Fruit fly (Drosophila melanogaster) whole organism, adult: ENCODE results near the gene fusl.

Experiments
- CG11617 ChIP-seq: fragments of 200-800 bp; sonication (Bioruptor generic); optimal IDR thresholded peaks from 2 replicates; lab custom pipeline; 2017; ENCODE audit warnings: mild to moderate bottlenecking, missing biosample characterization, missing genetic modification reagents, missing genetic modification characterization
- CG12768 ChIP-seq: fragments of 200-800 bp; sonication (Bioruptor generic); optimal IDR thresholded peaks from 2 replicates; lab custom pipeline; 2017; ENCODE audit warnings: missing biosample characterization, missing genetic modification characterization, mild to moderate bottlenecking, moderate library complexity, missing genetic modification reagents
- CG14711 ChIP-seq: fragments of 200-800 bp; sonication (Bioruptor generic); optimal IDR thresholded peaks from 2 replicates; lab custom pipeline; 2018; ENCODE audit warnings: missing biosample characterization, mild to moderate bottlenecking, missing genetic modification characterization, moderate library complexity
- CG1620 ChIP-seq: fragments of 200-800 bp; sonication (Bioruptor generic); optimal IDR thresholded peaks from 2 replicates; lab custom pipeline; 2016; ENCODE audit warnings: missing biosample characterization, missing genetic modification characterization
- CG33017 ChIP-seq: fragments of 200-800 bp; sonication (Bioruptor generic); optimal IDR thresholded peaks from 2 replicates; lab custom pipeline; 2018; ENCODE audit warnings: missing biosample characterization, mild to moderate bottlenecking, missing genetic modification characterization, moderate library complexity
- CG5204 ChIP-seq: fragments of 200-800 bp; sonication (Bioruptor generic); optimal IDR thresholded peaks from 2 replicates; lab custom pipeline; 2016; ENCODE audit warnings: missing biosample characterization, missing genetic modification characterization
- CG7045 ChIP-seq: fragments of 200-800 bp; sonication (Bioruptor generic); optimal IDR thresholded peaks from 2 replicates; lab custom pipeline; 2017; ENCODE audit warnings: missing biosample characterization, mild to moderate bottlenecking, missing genetic modification characterization
- CG7101 ChIP-seq: fragments of 200-800 bp; sonication (Bioruptor generic); optimal IDR thresholded peaks from 2 replicates; lab custom pipeline; 2018; ENCODE audit warnings: missing biosample characterization, mild to moderate bottlenecking, missing genetic modification characterization, moderate library complexity
- Clk ChIP-seq: fragments of 200-800 bp; sonication (Bioruptor generic); optimal IDR thresholded peaks from 2 replicates; lab custom pipeline; 2017; ENCODE audit warnings: missing biosample characterization, missing genetic modification characterization
- Crg-1 ChIP-seq: fragments of 200-800 bp; sonication (Bioruptor generic); optimal IDR thresholded peaks from 2 replicates; lab custom pipeline; 2016; ENCODE audit warnings: missing biosample characterization, missing genetic modification characterization
- Hr96 ChIP-seq: fragments of 200-800 bp; sonication (Bioruptor generic); optimal IDR thresholded peaks from 2 replicates; lab custom pipeline; 2016; ENCODE audit warnings: missing biosample characterization, missing genetic modification characterization
- Mnt ChIP-seq: fragments of 200-800 bp; sonication (Bioruptor generic); optimal IDR thresholded peaks from 2 replicates; lab custom pipeline; 2016; ENCODE audit warnings: missing biosample characterization, mild to moderate bottlenecking, missing genetic modification characterization
- bab1 ChIP-seq: fragments of 200-800 bp; sonication (Bioruptor generic); optimal IDR thresholded peaks from 3 replicates; lab custom pipeline; 2019; ENCODE audit warnings: missing biosample characterization, mild to moderate bottlenecking, missing genetic modification characterization, moderate library complexity
- cic ChIP-seq: fragments of 200-800 bp; sonication (Bioruptor generic); optimal IDR thresholded peaks from 2 replicates; lab custom pipeline; 2017; ENCODE audit warnings: missing biosample characterization, mild to moderate bottlenecking, missing genetic modification characterization, moderate library complexity
- cnc ChIP-seq, 2 experiments: fragments of >200 bp; optimal IDR thresholded peaks; 2 replicates each; lab custom pipeline; 2017
- kay ChIP-seq: fragments of 200-800 bp; sonication (Bioruptor generic); peaks from one replicate; lab custom pipeline; 2016; ENCODE audit warnings: missing biosample characterization, missing genetic modification characterization, borderline replicate concordance
- ovo ChIP-seq: fragments of 200-800 bp; sonication (Bioruptor generic); optimal IDR thresholded peaks from 2 replicates; lab custom pipeline; 2016; ENCODE audit warnings: missing biosample characterization, missing genetic modification characterization
- pad ChIP-seq: fragments of 200-800 bp; sonication (Bioruptor generic); optimal IDR thresholded peaks from 3 replicates; lab custom pipeline; 2017; ENCODE audit warnings: missing biosample characterization, missing genetic modification characterization, mild to moderate bottlenecking, moderate library complexity, missing genetic modification reagents
- tj ChIP-seq: fragments of 200-800 bp; sonication (Bioruptor generic); optimal IDR thresholded peaks from 3 replicates; lab custom pipeline; 2017; ENCODE audit warnings: missing biosample characterization, mild to moderate bottlenecking, missing genetic modification characterization, moderate library complexity
- toe ChIP-seq: fragments of 200-800 bp; sonication (Bioruptor generic); optimal IDR thresholded peaks from 2 replicates; lab custom pipeline; 2016; ENCODE audit warnings: missing biosample characterization, missing genetic modification characterization

The fusl gene

DNA sequence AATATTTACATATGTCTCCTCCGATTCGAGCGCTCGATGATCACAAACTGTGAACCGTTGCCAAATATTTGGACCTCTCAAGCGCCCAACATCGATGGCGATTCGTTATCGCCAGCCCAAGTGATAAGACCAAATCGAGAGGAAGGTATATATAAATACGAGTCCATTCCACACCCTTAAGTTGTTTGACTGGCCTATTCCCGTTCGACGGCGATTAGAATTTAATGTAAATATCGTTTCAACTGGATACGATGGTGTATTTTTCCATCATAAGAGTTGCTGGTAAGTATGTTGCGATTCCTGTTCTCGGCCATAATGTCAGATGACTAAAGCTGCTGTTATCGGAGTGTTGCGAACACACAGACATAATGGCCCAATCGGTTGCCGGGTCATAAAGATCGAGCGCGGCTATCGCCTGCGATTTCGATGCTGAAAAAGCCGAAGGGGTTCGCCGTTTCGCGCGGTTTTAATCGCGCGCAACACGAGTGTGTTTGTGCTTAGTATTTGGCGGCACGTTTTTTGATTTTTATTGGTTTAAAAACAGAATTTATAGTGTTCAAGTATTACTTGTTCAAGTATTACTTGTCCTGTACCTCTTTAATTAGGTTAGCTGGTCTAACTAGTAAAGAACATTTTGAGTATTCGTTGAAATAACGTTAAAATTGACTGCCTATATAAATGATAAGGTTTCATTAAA is at the start of gene fusl:
TSS of gene fusl (minus strand) at position 50 of the 697 bp plus-strand sequence.
- TF ChIP-seq cnc (optimal IDR thresholded peaks at IDR 0.05; lab: Kevin White, UChicago) (no peak), CG5204 (GFP tag; lab: Kevin White, UChicago) (no peak), cic (GFP tag; lab: Kevin White, UChicago) (no peak)

DNA sequence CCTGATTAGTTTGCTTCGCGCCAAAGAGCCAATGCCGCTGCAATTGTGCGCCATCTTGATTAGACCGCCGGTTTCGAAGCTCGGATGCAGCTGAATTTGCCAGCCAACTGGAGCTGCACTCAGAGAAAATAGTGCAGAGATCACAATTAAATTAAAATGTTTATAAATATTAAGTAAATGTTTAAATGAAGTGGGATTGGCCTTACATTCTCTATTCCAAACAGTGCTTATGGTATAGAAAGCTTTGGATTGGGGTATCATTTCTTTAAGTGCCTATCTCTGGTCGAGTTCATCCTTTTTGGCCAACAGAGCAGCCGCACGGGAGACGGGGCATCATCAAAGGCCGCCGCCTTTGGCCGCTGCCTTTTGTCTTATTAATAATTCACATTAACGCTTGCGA is 48.4 kb upstream of the fusl start:
- TF ChIP-seq pad (no peak), CG7045 (GFP tag; lab: Kevin White, UChicago) (no peak), CG33017 (tag; lab: Kevin White, UChicago) (no peak), toe (no peak)

DNA sequence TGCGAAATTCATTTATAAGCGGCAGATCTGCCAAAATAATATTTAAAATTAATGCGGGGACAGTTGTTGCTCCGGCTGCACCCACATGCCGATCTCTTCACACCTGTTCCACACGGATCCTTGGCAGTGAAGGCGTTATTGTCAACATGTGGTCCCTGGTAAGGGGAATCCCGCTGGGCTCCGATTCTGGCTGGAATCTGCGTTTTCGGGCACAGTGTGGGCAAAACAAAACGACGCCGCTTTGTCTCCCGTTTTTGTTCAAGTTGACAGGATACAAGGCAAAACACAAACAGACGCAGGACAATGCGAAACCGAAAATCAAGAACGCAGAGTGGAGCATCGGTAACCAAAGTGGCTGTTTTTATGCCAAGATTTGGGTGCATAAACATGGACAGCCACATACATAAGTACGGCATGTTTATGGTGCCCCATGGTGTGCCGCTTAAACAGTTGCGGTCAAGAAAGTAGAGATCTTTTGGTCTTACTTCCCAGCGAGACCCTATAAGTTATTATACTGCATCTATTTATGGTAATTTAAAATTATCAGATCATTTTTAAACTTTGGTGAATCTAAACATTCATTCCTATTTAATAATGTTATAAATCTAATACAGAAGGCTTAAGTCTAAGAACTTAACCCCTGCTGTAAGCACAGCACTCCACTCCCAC is 43.6 kb upstream of the fusl start:
- TF ChIP-seq kay (no peak), Crg-1 (no peak), tj (GFP tag; lab: Kevin White, UChicago) (no peak), Hr96 (GFP tag; lab: Kevin White, UChicago) (no peak), cnc (optimal IDR thresholded peaks at IDR 0.05; lab: Kevin White, UChicago) (no peak), CG1620 (GFP tag; lab: Kevin White, UChicago) (no peak), CG33017 (tag; lab: Kevin White, UChicago) (no peak), bab1 (GFP tag; lab: Kevin White, UChicago) (no peak), CG7045 (GFP tag; lab: Kevin White, UChicago) (no peak), CG11617 (GFP tag; lab: Kevin White, UChicago) (no peak), Mnt (GFP tag; lab: Kevin White, UChicago) (no peak), ovo (no peak), pad (no peak), toe (no peak), CG7101 (no peak), CG5204 (GFP tag; lab: Kevin White, UChicago) (no peak), CG14711 (tag; lab: Kevin White, UChicago) (no peak), CG12768 (no peak), cic (GFP tag; lab: Kevin White, UChicago) (no peak), Clk (GFP tag; lab: Kevin White, UChicago) (no peak)

DNA sequence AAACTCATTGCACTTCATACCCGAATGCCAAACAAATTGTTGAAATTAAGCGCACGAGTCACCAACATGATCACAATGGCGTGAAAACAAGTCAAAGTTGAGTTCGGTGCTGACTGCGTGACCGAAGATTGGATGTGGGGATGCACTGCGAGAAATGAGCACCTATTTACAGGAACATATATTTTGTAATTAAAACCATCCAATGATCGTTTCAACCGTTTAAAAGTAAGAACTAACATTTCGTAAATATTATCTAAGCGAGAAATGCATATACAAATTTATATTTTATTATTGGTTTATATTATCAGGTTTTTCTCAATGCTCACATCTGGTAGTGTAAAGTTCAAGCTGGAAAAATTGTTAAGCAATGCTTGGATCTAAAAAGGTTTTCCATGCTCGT is 41.0 kb upstream of the fusl start:
- TF ChIP-seq bab1 (GFP tag; lab: Kevin White, UChicago) (no peak), Crg-1 (no peak), CG7101 (no peak), Mnt (GFP tag; lab: Kevin White, UChicago) (no peak), CG1620 (GFP tag; lab: Kevin White, UChicago) (no peak)

DNA sequence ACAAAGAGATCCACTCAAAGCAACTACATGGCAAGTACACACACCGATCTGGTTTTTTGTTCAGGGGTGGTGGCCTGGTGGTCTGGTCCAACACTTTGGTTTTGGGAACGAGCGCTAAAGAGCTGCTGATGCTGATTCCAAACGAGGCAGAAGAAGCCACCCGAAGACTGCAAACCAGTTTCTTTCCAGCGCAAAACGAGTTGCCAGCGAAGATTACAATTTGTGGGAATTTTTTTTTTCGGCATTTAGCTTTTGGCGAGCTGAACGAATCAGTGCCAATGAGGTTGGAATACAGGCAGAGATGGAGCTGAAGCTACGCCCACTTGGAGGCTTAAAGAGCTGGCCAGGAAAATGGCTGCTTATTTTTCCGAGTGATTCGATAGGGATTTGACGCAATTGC is 38.6 kb upstream of the fusl start:
- TF ChIP-seq CG7101 (no peak), CG12768 (no peak), tj (GFP tag; lab: Kevin White, UChicago) (no peak), Clk (GFP tag; lab: Kevin White, UChicago) (no peak), CG1620 (GFP tag; lab: Kevin White, UChicago) (no peak), CG14711 (tag; lab: Kevin White, UChicago) (no peak), CG11617 (GFP tag; lab: Kevin White, UChicago) (no peak), ovo (no peak), CG7045 (GFP tag; lab: Kevin White, UChicago) (no peak), toe (no peak), kay (no peak), cnc (optimal IDR thresholded peaks at IDR 0.05; lab: Kevin White, UChicago) (no peak)

DNA sequence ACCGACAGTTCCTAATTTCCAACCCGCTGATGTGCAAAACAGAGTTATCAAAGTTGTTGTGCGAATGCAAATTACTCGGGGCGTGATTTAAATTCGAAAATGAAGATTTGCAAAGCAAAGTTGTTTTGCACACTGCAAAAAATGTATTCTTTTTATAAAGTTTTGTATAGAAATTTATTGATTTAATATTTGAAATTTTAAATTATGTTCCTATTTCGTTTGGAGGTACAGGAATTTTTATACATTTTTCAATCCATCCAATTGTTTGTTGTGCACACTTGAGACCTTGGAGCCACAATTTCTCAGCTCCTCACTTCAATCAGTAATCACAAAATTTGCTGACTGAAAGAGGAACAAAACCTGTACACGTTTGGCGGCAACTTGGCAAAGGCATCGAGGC is 37.1 kb upstream of the fusl start:
- TF ChIP-seq kay: no peak
- TF ChIP-seq CG33017 (tag; lab: Kevin White, UChicago): no peak
- TF ChIP-seq CG7101: no peak
- TF ChIP-seq cnc (optimal IDR thresholded peaks at IDR 0.05; lab: Kevin White, UChicago): no peak
- TF ChIP-seq tj (GFP tag; lab: Kevin White, UChicago): no peak
- TF ChIP-seq Hr96 (GFP tag; lab: Kevin White, UChicago): no peak
- TF ChIP-seq Clk (GFP tag; lab: Kevin White, UChicago): no peak
- no peak for TF ChIP-seq CG14711 (tag; lab: Kevin White, UChicago)
- TF ChIP-seq CG7045 (GFP tag; lab: Kevin White, UChicago): no peak
- no peak for TF ChIP-seq Crg-1
- no peak for TF ChIP-seq CG11617 (GFP tag; lab: Kevin White, UChicago)
- TF ChIP-seq CG1620 (GFP tag; lab: Kevin White, UChicago): no peak
- no peak for TF ChIP-seq CG5204 (GFP tag; lab: Kevin White, UChicago)
- no peak for TF ChIP-seq cic (GFP tag; lab: Kevin White, UChicago)
- no peak for TF ChIP-seq Mnt (GFP tag; lab: Kevin White, UChicago)
- no peak for TF ChIP-seq ovo
- TF ChIP-seq toe: no peak
- no peak for TF ChIP-seq CG12768
- TF ChIP-seq pad: no peak
- no peak for TF ChIP-seq bab1 (GFP tag; lab: Kevin White, UChicago)

DNA sequence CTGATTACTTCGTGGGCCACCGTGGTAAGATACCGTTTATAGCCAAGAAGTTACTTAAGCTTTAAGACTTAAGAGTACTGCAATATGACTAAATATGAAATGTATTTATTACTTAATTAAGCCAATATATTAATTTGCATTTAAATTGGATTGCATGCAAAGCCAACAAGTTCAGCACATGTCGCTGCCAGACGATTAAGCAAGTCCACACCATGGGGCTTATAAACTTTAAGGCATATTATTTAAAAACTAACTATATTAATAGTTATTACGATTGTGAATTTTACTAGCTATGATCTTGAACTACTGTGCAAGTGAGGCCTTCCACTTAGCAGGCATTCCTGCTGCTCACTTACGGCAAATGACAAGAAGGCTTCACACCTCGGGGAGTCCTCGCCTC is 36.3 kb upstream of the fusl start:
- TF ChIP-seq toe: no peak
- no peak for TF ChIP-seq bab1 (GFP tag; lab: Kevin White, UChicago)
- TF ChIP-seq tj (GFP tag; lab: Kevin White, UChicago): no peak
- no peak for TF ChIP-seq kay
- no peak for TF ChIP-seq CG7101
- no peak for TF ChIP-seq CG33017 (tag; lab: Kevin White, UChicago)
- no peak for TF ChIP-seq pad
- no peak for TF ChIP-seq CG11617 (GFP tag; lab: Kevin White, UChicago)
- no peak for TF ChIP-seq CG12768
